Worm (Caenorhabditis elegans) whole organism, L3 larva: ENCODE results near the gene scl-24.

Experiments used
- R02D3.7 ChIP-seq: fragments of 150-350 bp; optimal IDR thresholded peaks from 2 replicates; lab custom pipeline; 2014; ENCODE audit warnings: missing biosample characterization, missing genetic modification characterization
- ZK546.5 ChIP-seq: sonication (generic microtip); optimal IDR thresholded peaks from 2 replicates; lab custom pipeline; 2017; ENCODE audit warnings: missing biosample characterization, missing genetic modification characterization
- aly-2 ChIP-seq: fragments of 150-350 bp; optimal IDR thresholded peaks from 2 replicates; lab custom pipeline; 2014; ENCODE audit warnings: missing biosample characterization, missing genetic modification characterization
- ama-1 ChIP-seq: fragments of 150-350 bp; optimal IDR thresholded peaks from 2 replicates; lab custom pipeline; 2018
- ceh-16 ChIP-seq: sonication (generic microtip); optimal IDR thresholded peaks from 2 replicates; lab custom pipeline; 2017; ENCODE audit warnings: missing biosample characterization, missing genetic modification characterization
- ceh-28 ChIP-seq: fragments of 150-350 bp; optimal IDR thresholded peaks from 2 replicates; lab custom pipeline; 2014; ENCODE audit warnings: missing biosample characterization, missing genetic modification reagents, missing genetic modification characterization
- ceh-9 ChIP-seq: sonication (generic microtip); optimal IDR thresholded peaks from 2 replicates; lab custom pipeline; 2018; ENCODE audit warnings: missing biosample characterization, missing genetic modification characterization
- daf-12 ChIP-seq: fragments of 150-350 bp; optimal IDR thresholded peaks from 2 replicates; lab custom pipeline; 2014; ENCODE audit warnings: missing biosample characterization, missing genetic modification reagents, missing genetic modification characterization
- egl-27 ChIP-seq: sonication (generic microtip); optimal IDR thresholded peaks from 4 replicates; lab custom pipeline; 2017; ENCODE audit warnings: missing biosample characterization, missing genetic modification reagents, missing genetic modification characterization
- egl-5 ChIP-seq: fragments of 150-350 bp; optimal IDR thresholded peaks from 2 replicates; lab custom pipeline; 2017; ENCODE audit warnings: missing biosample characterization, missing genetic modification reagents, missing genetic modification characterization, inconsistent platforms
- elt-1 ChIP-seq: fragments of 150-350 bp; optimal IDR thresholded peaks from 2 replicates; lab custom pipeline; 2014; ENCODE audit warnings: missing biosample characterization, missing genetic modification characterization
- elt-3 ChIP-seq, 3 experiments: fragments of 150-350 bp in 1 of 3; sonication (generic microtip) in 2 of 3; optimal IDR thresholded peaks; 2 replicates in 2 of 3; 4 replicates in 1 of 3; lab custom pipeline; 2014 to 2017; ENCODE audit warnings: missing biosample characterization in 3 of 3, missing genetic modification characterization in 3 of 3
- eor-1 ChIP-seq, 2 experiments: fragments of 150-350 bp; optimal IDR thresholded peaks; 2 replicates each; lab custom pipeline; 2014 to 2018; ENCODE audit warnings: missing biosample characterization in 2 of 2, missing genetic modification characterization in 2 of 2
- fkh-10 ChIP-seq: sonication (generic microtip); optimal IDR thresholded peaks from 2 replicates; lab custom pipeline; 2017; ENCODE audit warnings: missing biosample characterization, missing genetic modification reagents, missing genetic modification characterization
- fos-1 ChIP-seq: fragments of 150-350 bp; optimal IDR thresholded peaks from 2 replicates; lab custom pipeline; 2014; ENCODE audit warnings: missing biosample characterization, missing genetic modification characterization
- hmg-11 ChIP-seq: sonication (generic microtip); optimal IDR thresholded peaks from 2 replicates; lab custom pipeline; 2016; ENCODE audit warnings: missing genetic modification characterization, missing compliant biosample characterization
- jun-1 ChIP-seq: fragments of 150-350 bp; optimal IDR thresholded peaks from 2 replicates; lab custom pipeline; 2014; ENCODE audit warnings: missing biosample characterization, missing genetic modification reagents, missing genetic modification characterization
- lin-39 ChIP-seq: fragments of 150-350 bp; optimal IDR thresholded peaks from 2 replicates; lab custom pipeline; 2018; ENCODE audit warnings: missing biosample characterization, missing genetic modification reagents, missing genetic modification characterization
- lsy-12 ChIP-seq: sonication (generic microtip); optimal IDR thresholded peaks from 2 replicates; lab custom pipeline; 2016; ENCODE audit warnings: mild to moderate bottlenecking, missing genetic modification characterization, missing compliant biosample characterization
- mdl-1 ChIP-seq: fragments of 150-350 bp; optimal IDR thresholded peaks from 2 replicates; lab custom pipeline; 2014; ENCODE audit warnings: missing biosample characterization, missing genetic modification characterization
- mml-1 ChIP-seq: fragments of 150-350 bp; sonication (generic microtip); optimal IDR thresholded peaks from 3 replicates; lab custom pipeline; 2014; ENCODE audit warnings: missing biosample characterization, missing genetic modification characterization
- nfya-1 ChIP-seq: sonication (generic microtip); optimal IDR thresholded peaks from 2 replicates; lab custom pipeline; 2017; ENCODE audit warnings: missing genetic modification characterization, mild to moderate bottlenecking, missing compliant biosample characterization, antibody characterized with exemption, moderate library complexity; ENCODE audit not compliant: insufficient read depth
- nhr-11 ChIP-seq: fragments of 150-350 bp; optimal IDR thresholded peaks from 2 replicates; lab custom pipeline; 2014; ENCODE audit warnings: missing biosample characterization, missing genetic modification characterization
- nhr-12 ChIP-seq: fragments of 150-350 bp; optimal IDR thresholded peaks from 2 replicates; lab custom pipeline; 2014; ENCODE audit warnings: missing biosample characterization, missing genetic modification characterization
- nhr-237 ChIP-seq: fragments of 150-350 bp; optimal IDR thresholded peaks from 2 replicates; lab custom pipeline; 2014; ENCODE audit warnings: missing biosample characterization, missing genetic modification characterization
- nhr-25 ChIP-seq: sonication (generic microtip); optimal IDR thresholded peaks from 2 replicates; lab custom pipeline; 2017; ENCODE audit warnings: missing biosample characterization, missing genetic modification characterization
- nhr-28 ChIP-seq: fragments of 150-350 bp; optimal IDR thresholded peaks from 2 replicates; lab custom pipeline; 2014; ENCODE audit warnings: missing biosample characterization, missing genetic modification characterization
- nhr-43 ChIP-seq: sonication (generic microtip); optimal IDR thresholded peaks from 2 replicates; lab custom pipeline; 2016; ENCODE audit warnings: mild to moderate bottlenecking, missing genetic modification characterization, missing compliant biosample characterization; ENCODE audit not compliant: poor library complexity, severe bottlenecking
- nhr-67 ChIP-seq: fragments of 150-350 bp; optimal IDR thresholded peaks from 2 replicates; lab custom pipeline; 2014; ENCODE audit warnings: missing biosample characterization, missing genetic modification characterization
- nhr-76 ChIP-seq: fragments of 150-350 bp; sonication (generic microtip); optimal IDR thresholded peaks from 5 replicates; lab custom pipeline; 2014; ENCODE audit warnings: missing biosample characterization, missing genetic modification characterization
- nhr-77 ChIP-seq: fragments of 150-350 bp; optimal IDR thresholded peaks from 2 replicates; lab custom pipeline; 2014; ENCODE audit warnings: missing biosample characterization, missing genetic modification characterization
- pha-4 ChIP-seq: fragments of 150-350 bp; optimal IDR thresholded peaks from 2 replicates; lab custom pipeline; 2014; ENCODE audit warnings: missing biosample characterization, missing genetic modification reagents, missing genetic modification characterization
- pqm-1 ChIP-seq: fragments of 150-350 bp; optimal IDR thresholded peaks from 2 replicates; lab custom pipeline; 2017; ENCODE audit warnings: missing biosample characterization, missing genetic modification characterization, inconsistent platforms
- skn-1 ChIP-seq: fragments of 150-350 bp; optimal IDR thresholded peaks from 2 replicates; lab custom pipeline; 2014; ENCODE audit warnings: missing biosample characterization, missing genetic modification characterization
- snpc-4 ChIP-seq: fragments of 150-350 bp; optimal IDR thresholded peaks from 2 replicates; lab custom pipeline; 2014; ENCODE audit warnings: missing biosample characterization, missing genetic modification characterization
- tbx-2 ChIP-seq: sonication (generic microtip); optimal IDR thresholded peaks from 2 replicates; lab custom pipeline; 2016; ENCODE audit warnings: mild to moderate bottlenecking, missing genetic modification characterization, missing compliant biosample characterization
- unc-62 ChIP-seq: fragments of 150-350 bp; sonication (generic microtip); optimal IDR thresholded peaks from 4 replicates; lab custom pipeline; 2014; ENCODE audit warnings: missing biosample characterization, missing genetic modification reagents, missing genetic modification characterization
- zag-1 ChIP-seq: fragments of 150-350 bp; optimal IDR thresholded peaks from 2 replicates; lab custom pipeline; 2014; ENCODE audit warnings: missing biosample characterization, missing genetic modification characterization
- ztf-11 ChIP-seq: fragments of 150-350 bp; optimal IDR thresholded peaks from 2 replicates; lab custom pipeline; 2014; ENCODE audit warnings: missing biosample characterization, missing genetic modification characterization
- ztf-4 ChIP-seq: fragments of 150-350 bp; optimal IDR thresholded peaks from 2 replicates; lab custom pipeline; 2014; ENCODE audit warnings: missing biosample characterization, missing genetic modification characterization

scl-24 gene

ce11 chrV:17486034-17486433 lies at the start of gene scl-24:
Gene scl-24, plus strand, starts transcription at chrV:17486334.
- TF ChIP-seq mml-1 (tag; lab: Kevin White, UChicago) (no peak), ceh-16 (tag; lab: Kevin White, UChicago) (no peak), lin-39 (tag; lab: Kevin White, UChicago) (no peak), snpc-4 (tag; lab: Kevin White, UChicago) (no peak), elt-3 (tag; optimal IDR thresholded peaks at IDR 0.05; lab: Kevin White, UChicago) (no peak), jun-1 (no peak), ama-1 (lab: Kevin White, UChicago) (no peak), nhr-25 (no peak), daf-12 (no peak), nhr-43 (no peak), lsy-12 (tag; lab: Kevin White, UChicago) (no peak), nhr-237 (tag; lab: Kevin White, UChicago) (no peak), aly-2 (tag; lab: Kevin White, UChicago) (no peak), ztf-4 (tag; lab: Kevin White, UChicago) (no peak), hmg-11 (tag; lab: Kevin White, UChicago) (no peak), mdl-1 (tag; lab: Kevin White, UChicago) (no peak)

ce11 chrV:17436492-17436891 lies 49.6 kb upstream of the scl-24 start, which contains the start of gene F20E11.18:
Gene F20E11.18, minus strand, starts transcription at chrV:17436592.
- no peak for TF ChIP-seq ama-1 (lab: Kevin White, UChicago)
- TF ChIP-seq hmg-11 (tag; lab: Kevin White, UChicago) = no peak
- TF ChIP-seq mdl-1 (tag; lab: Kevin White, UChicago) = no peak
- no peak for TF ChIP-seq pqm-1 (tag; lab: Kevin White, UChicago)
- TF ChIP-seq lin-39 (tag; lab: Kevin White, UChicago) = no peak
- TF ChIP-seq eor-1 (tag; optimal IDR thresholded peaks at IDR 0.05; lab: Kevin White, UChicago) = no peak
- TF ChIP-seq ZK546.5 (tag; lab: Kevin White, UChicago) = no peak
- TF ChIP-seq unc-62 (GFP tag; lab: Kevin White, UChicago) = no peak
- no peak for TF ChIP-seq nhr-43
- no peak for TF ChIP-seq ceh-9 (tag; lab: Kevin White, UChicago)
- TF ChIP-seq fkh-10 (GFP tag; lab: Kevin White, UChicago) = no peak
- no peak for TF ChIP-seq ztf-11
- no peak for TF ChIP-seq nhr-76 (tag; lab: Kevin White, UChicago)
- no peak for TF ChIP-seq nhr-12 (tag; lab: Kevin White, UChicago)
- no peak for TF ChIP-seq daf-12
- no peak for TF ChIP-seq fos-1

- TF ChIP-seq pha-4 (tag; lab: Kevin White, UChicago) (no peak), snpc-4 (tag; lab: Kevin White, UChicago) (no peak), nhr-77 (tag; lab: Kevin White, UChicago) (no peak), ztf-11 (no peak), ceh-28 (no peak), elt-1 (tag; lab: Kevin White, UChicago) (no peak), ceh-9 (tag; lab: Kevin White, UChicago) (no peak), hmg-11 (tag; lab: Kevin White, UChicago) (no peak), aly-2 (tag; lab: Kevin White, UChicago) (no peak), lin-39 (tag; lab: Kevin White, UChicago) (no peak), fos-1 (no peak), R02D3.7 (tag; lab: Kevin White, UChicago) (no peak), nfya-1 (tag; lab: Kevin White, UChicago) (no peak), nhr-11 (tag; lab: Kevin White, UChicago) (no peak), nhr-67 (tag; lab: Kevin White, UChicago) (no peak), tbx-2 (tag; lab: Kevin White, UChicago) (no peak)
Measured at ce11 chrV:17438317-17438716, 47.8 kb upstream of the scl-24 start, which contains the start of gene srsx-2. Gene srsx-2, minus strand, starts transcription at chrV:17438417.

- TF ChIP-seq pqm-1 (tag; lab: Kevin White, UChicago) = no peak
- TF ChIP-seq egl-27 (tag; lab: Kevin White, UChicago) = no peak
- TF ChIP-seq hmg-11 (tag; lab: Kevin White, UChicago) = no peak
- no peak for TF ChIP-seq zag-1 (tag; lab: Kevin White, UChicago)
- TF ChIP-seq elt-3 (tag; optimal IDR thresholded peaks at IDR 0.05; lab: Kevin White, UChicago) = no peak
- TF ChIP-seq nhr-76 (tag; lab: Kevin White, UChicago) = no peak
- TF ChIP-seq egl-5 = no peak
- TF ChIP-seq aly-2 (tag; lab: Kevin White, UChicago) = no peak
- no peak for TF ChIP-seq ceh-28
- no peak for TF ChIP-seq daf-12
- TF ChIP-seq skn-1 (tag; lab: Kevin White, UChicago) = no peak
- no peak for TF ChIP-seq snpc-4 (tag; lab: Kevin White, UChicago)
- TF ChIP-seq pha-4 (tag; lab: Kevin White, UChicago) = no peak
- no peak for TF ChIP-seq fos-1
- TF ChIP-seq nhr-67 (tag; lab: Kevin White, UChicago) = no peak
- no peak for TF ChIP-seq jun-1
- TF ChIP-seq eor-1 (tag; optimal IDR thresholded peaks at IDR 0.05; lab: Kevin White, UChicago) = no peak
- TF ChIP-seq ceh-9 (tag; lab: Kevin White, UChicago) = no peak
- TF ChIP-seq nhr-28 (tag; lab: Kevin White, UChicago) = no peak
Measured at ce11 chrV:17439406-17439805, 46.7 kb upstream of the scl-24 start, which contains the start of gene srh-154. Gene srh-154, plus strand, starts transcription at chrV:17439706.
